In the genomic region with DNA sequence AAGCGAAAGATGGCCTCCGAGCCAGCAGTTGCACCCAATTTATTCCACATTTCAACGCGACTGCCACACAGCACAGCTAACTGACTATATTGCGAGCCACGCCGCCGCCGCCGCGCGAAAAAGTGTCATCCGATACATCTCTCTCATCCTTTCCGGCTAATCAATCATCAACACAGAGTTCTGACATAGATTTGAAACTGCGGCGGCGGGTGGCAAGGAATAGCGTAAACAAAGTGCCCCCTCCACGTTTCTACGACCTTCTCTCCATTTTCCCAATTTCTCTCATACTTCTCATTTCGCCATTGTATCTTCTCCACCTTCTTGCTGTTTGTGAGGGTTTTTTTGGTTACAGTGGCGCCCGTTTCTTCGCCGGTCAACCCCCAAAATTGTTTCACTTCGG, we compare ENCODE assay signal across 4 worm cellular contexts.
TF ChIP-seq lines count a peak whose summit lies in the region.

No protein-coding gene starts in this region.

TF ChIP-seq in whole organism, L1 larva, 84 proteins besides CTCF, POLR2A, EP300 and RAD21 (continued from another document):
- TF ChIP-seq efl-1 (optimal IDR thresholded peaks at IDR 0.05; lab: Kevin White, UChicago) (peak in 1 of 2 experiments; percentile 27), efl-1 (GFP tag; optimal IDR thresholded peaks at IDR 0.05 in 1 of 2; lab: Kevin White, UChicago) (peak; percentile 41 to 94), ets-5 (GFP tag; IDR thresholded peaks at IDR 0.05; lab: Robert Waterston, UW) (no peak), nhr-19 (GFP tag; conservative IDR thresholded peaks at IDR 0.05; lab: Robert Waterston, UW) (peak; percentile 25; the same call in 1 of the 2 replicates), blmp-1 (tag; optimal IDR thresholded peaks at IDR 0.05; lab: Kevin White, UChicago) (peak; percentile 63), nhr-20 (tag; optimal IDR thresholded peaks at IDR 0.05; lab: Kevin White, UChicago) (peak; percentile 46), lin-35 (GFP tag; optimal IDR thresholded peaks at IDR 0.05; lab: Kevin White, UChicago) (peak; percentile 35 to 41), irx-1 (tag; optimal IDR thresholded peaks at IDR 0.05; lab: Kevin White, UChicago) (peak; percentile 25), unc-62 (GFP tag; optimal IDR thresholded peaks at IDR 0.05; lab: Kevin White, UChicago) (no peak), nhr-71 (tag; optimal IDR thresholded peaks at IDR 0.05; lab: Kevin White, UChicago) (peak; percentile 56), rnt-1 (tag; optimal IDR thresholded peaks at IDR 0.05; lab: Kevin White, UChicago) (peak; percentile 41), dpl-1 (GFP tag; optimal IDR thresholded peaks at IDR 0.05; lab: Kevin White, UChicago) (peak in 2 of 3 experiments; percentile 22 to 32), mdl-1 (tag; optimal IDR thresholded peaks at IDR 0.05; lab: Kevin White, UChicago) (peak in 1 of 2 experiments; percentile 64), lin-14 (GFP tag; optimal IDR thresholded peaks at IDR 0.05; lab: Kevin White, UChicago) (peak; percentile 92), pag-3 (tag; optimal IDR thresholded peaks at IDR 0.05; lab: Kevin White, UChicago; ENCODE audit: borderline replicate concordance, insufficient read depth) (peak; percentile 65), swsn-7 (tag; optimal IDR thresholded peaks at IDR 0.05; lab: Kevin White, UChicago) (peak; percentile 23), tbx-2 (tag; optimal IDR thresholded peaks at IDR 0.05; lab: Kevin White, UChicago) (peak; percentile 25), ceh-82 (tag; optimal IDR thresholded peaks at IDR 0.05; lab: Kevin White, UChicago) (peak in 1 of 3 experiments; percentile 1), elt-3 (tag; optimal IDR thresholded peaks at IDR 0.05; lab: Kevin White, UChicago) (peak in 1 of 6 experiments; percentile 27), mep-1 (tag; optimal IDR thresholded peaks at IDR 0.05; lab: Kevin White, UChicago) (no peak)
TF ChIP-seq in whole organism, L1 larva: peak in this region for 23.

TF ChIP-seq in whole organism, L2 larva, 48 proteins besides CTCF, POLR2A, EP300 and RAD21 (continued from another document):
- TF ChIP-seq ztf-4 (tag; optimal IDR thresholded peaks at IDR 0.05; lab: Kevin White, UChicago): no peak
- no peak for TF ChIP-seq nhr-25 (tag; optimal IDR thresholded peaks at IDR 0.05; lab: Kevin White, UChicago)
- TF ChIP-seq sma-3 (GFP tag; optimal IDR thresholded peaks at IDR 0.05; lab: Kevin White, UChicago): peak; percentile 30
- TF ChIP-seq crh-2 (tag; optimal IDR thresholded peaks at IDR 0.05; lab: Kevin White, UChicago): peak; percentile 50
- no peak for TF ChIP-seq unc-39 (tag; optimal IDR thresholded peaks at IDR 0.05; lab: Kevin White, UChicago)
- no peak for TF ChIP-seq nhr-11 (tag; optimal IDR thresholded peaks at IDR 0.05; lab: Kevin White, UChicago)
- no peak for TF ChIP-seq lin-13 (GFP tag; optimal IDR thresholded peaks at IDR 0.05; lab: Kevin White, UChicago)
- TF ChIP-seq elt-3 (tag; optimal IDR thresholded peaks at IDR 0.05; lab: Kevin White, UChicago): no peak
- TF ChIP-seq C34F6.9 (tag; optimal IDR thresholded peaks at IDR 0.05; lab: Kevin White, UChicago): peak; percentile 16

TF ChIP-seq in whole organism, L3 larva, 47 proteins besides CTCF, POLR2A, EP300 and RAD21 (continued from another document):
- TF ChIP-seq hmg-11 (tag; optimal IDR thresholded peaks at IDR 0.05; lab: Kevin White, UChicago): peak; percentile 35
- TF ChIP-seq elt-1 (tag; optimal IDR thresholded peaks at IDR 0.05; lab: Kevin White, UChicago): no peak
- no peak for TF ChIP-seq nhr-23 (tag; optimal IDR thresholded peaks at IDR 0.05; lab: Kevin White, UChicago)
- TF ChIP-seq snpc-4 (tag; optimal IDR thresholded peaks at IDR 0.05; lab: Kevin White, UChicago): peak; percentile 8
- TF ChIP-seq pha-4 (tag; optimal IDR thresholded peaks at IDR 0.05; lab: Kevin White, UChicago): peak; percentile 79
- TF ChIP-seq elt-3 (tag; optimal IDR thresholded peaks at IDR 0.05; lab: Kevin White, UChicago): no peak
- TF ChIP-seq ceh-82 (tag; optimal IDR thresholded peaks at IDR 0.05; lab: Kevin White, UChicago): no peak
- TF ChIP-seq lin-39 (tag; optimal IDR thresholded peaks at IDR 0.05; lab: Kevin White, UChicago): peak; percentile 86
- no peak for TF ChIP-seq unc-39 (tag; optimal IDR thresholded peaks at IDR 0.05; lab: Kevin White, UChicago)
- no peak for TF ChIP-seq nhr-77 (tag; optimal IDR thresholded peaks at IDR 0.05; lab: Kevin White, UChicago)
- TF ChIP-seq lsy-12 (tag; optimal IDR thresholded peaks at IDR 0.05; lab: Kevin White, UChicago): no peak
- TF ChIP-seq tbx-2 (tag; optimal IDR thresholded peaks at IDR 0.05; lab: Kevin White, UChicago): no peak
- no peak for TF ChIP-seq fkh-2 (tag; optimal IDR thresholded peaks at IDR 0.05; lab: Kevin White, UChicago)
- no peak for TF ChIP-seq elt-2 (tag; optimal IDR thresholded peaks at IDR 0.05; lab: Kevin White, UChicago)
- TF ChIP-seq pqm-1 (tag; optimal IDR thresholded peaks at IDR 0.05; lab: Kevin White, UChicago): no peak
- TF ChIP-seq nhr-237 (tag; optimal IDR thresholded peaks at IDR 0.05; lab: Kevin White, UChicago): no peak
- no peak for TF ChIP-seq nhr-67 (tag; optimal IDR thresholded peaks at IDR 0.05; lab: Kevin White, UChicago)
- TF ChIP-seq jun-1 (tag; optimal IDR thresholded peaks at IDR 0.05; lab: Kevin White, UChicago): no peak
- no peak for TF ChIP-seq egl-27 (tag; optimal IDR thresholded peaks at IDR 0.05; lab: Kevin White, UChicago)
- TF ChIP-seq egl-5 (tag; optimal IDR thresholded peaks at IDR 0.05; lab: Kevin White, UChicago): peak; percentile 7
- no peak for TF ChIP-seq ZK546.5 (tag; optimal IDR thresholded peaks at IDR 0.05; lab: Kevin White, UChicago)
- TF ChIP-seq daf-12 (tag; optimal IDR thresholded peaks at IDR 0.05; lab: Kevin White, UChicago): no peak
- TF ChIP-seq nhr-28 (tag; optimal IDR thresholded peaks at IDR 0.05; lab: Kevin White, UChicago): no peak
- no peak for TF ChIP-seq zag-1 (tag; optimal IDR thresholded peaks at IDR 0.05; lab: Kevin White, UChicago)
- TF ChIP-seq sea-2 (GFP tag; optimal IDR thresholded peaks at IDR 0.05; lab: Kevin White, UChicago): no peak
- TF ChIP-seq ztf-4 (tag; optimal IDR thresholded peaks at IDR 0.05; lab: Kevin White, UChicago): no peak
- no peak for TF ChIP-seq ztf-11 (tag; optimal IDR thresholded peaks at IDR 0.05; lab: Kevin White, UChicago)
- no peak for TF ChIP-seq nhr-43 (tag; optimal IDR thresholded peaks at IDR 0.05; lab: Kevin White, UChicago; ENCODE audit: poor library complexity, severe bottlenecking)
- TF ChIP-seq ama-1 (optimal IDR thresholded peaks at IDR 0.05; lab: Kevin White, UChicago): no peak
- TF ChIP-seq nfya-1 (tag; optimal IDR thresholded peaks at IDR 0.05; lab: Kevin White, UChicago; ENCODE audit: insufficient read depth): no peak
- no peak for TF ChIP-seq fos-1 (tag; optimal IDR thresholded peaks at IDR 0.05; lab: Kevin White, UChicago)
- TF ChIP-seq lin-15B (tag; optimal IDR thresholded peaks at IDR 0.05; lab: Kevin White, UChicago): peak; percentile 14

TF ChIP-seq in whole organism, L4 larva, 104 proteins besides CTCF, POLR2A, EP300 and RAD21 (continued from another document and continues in another):
- TF ChIP-seq fos-1 (tag; optimal IDR thresholded peaks at IDR 0.05; lab: Kevin White, UChicago): no peak
- TF ChIP-seq egl-43 (GFP tag; IDR thresholded peaks at IDR 0.05; lab: Robert Waterston, UW): 0 out of 2 replicates have a peak, but pooled peaks have one; percentile 32
- no peak for TF ChIP-seq zip-2 (tag; optimal IDR thresholded peaks at IDR 0.05; lab: Kevin White, UChicago)
- TF ChIP-seq mdt-29 (GFP tag; IDR thresholded peaks at IDR 0.05; lab: Robert Waterston, UW): no peak
- TF ChIP-seq hlh-11 (tag; optimal IDR thresholded peaks at IDR 0.05; lab: Kevin White, UChicago): peak; percentile 59
- TF ChIP-seq nhr-237 (tag; optimal IDR thresholded peaks at IDR 0.05; lab: Kevin White, UChicago): no peak
- no peak for TF ChIP-seq zfp-3 (GFP tag; conservative IDR thresholded peaks at IDR 0.05; lab: Robert Waterston, UW)
- TF ChIP-seq nhr-48 (tag; optimal IDR thresholded peaks at IDR 0.05; lab: Kevin White, UChicago): no peak
- TF ChIP-seq aha-1 (tag; lab: Kevin White, UChicago): peak; percentile 76
- no peak for TF ChIP-seq ztf-7 (tag; optimal IDR thresholded peaks at IDR 0.05; lab: Kevin White, UChicago)
- no peak for TF ChIP-seq arid-1 (GFP tag; conservative IDR thresholded peaks at IDR 0.05; lab: Robert Waterston, UW)
- TF ChIP-seq mes-2 (tag; optimal IDR thresholded peaks at IDR 0.05; lab: Kevin White, UChicago; ENCODE audit: poor library complexity, severe bottlenecking): peak; percentile 31
- TF ChIP-seq Y5F2A.4 (GFP tag; optimal IDR thresholded peaks at IDR 0.05; lab: Kevin White, UChicago): no peak
- no peak for TF ChIP-seq php-3 (GFP tag; IDR thresholded peaks at IDR 0.05; lab: Robert Waterston, UW)
- peak; percentile 90 for TF ChIP-seq mxl-3 (GFP tag; optimal IDR thresholded peaks at IDR 0.05; lab: Kevin White, UChicago)
- no peak for TF ChIP-seq F10B5.3 (tag; optimal IDR thresholded peaks at IDR 0.05; lab: Kevin White, UChicago)
- no peak for TF ChIP-seq lin-39 (tag; optimal IDR thresholded peaks at IDR 0.05; lab: Kevin White, UChicago)
- TF ChIP-seq lin-1 (GFP tag; IDR thresholded peaks at IDR 0.05; lab: Robert Waterston, UW): no peak
- TF ChIP-seq nhr-42 (GFP tag; IDR thresholded peaks at IDR 0.05; lab: Robert Waterston, UW): no peak
- TF ChIP-seq nhr-41 (GFP tag; IDR thresholded peaks at IDR 0.05; lab: Robert Waterston, UW): no peak
- peak in 1 of 2 experiments; percentile 65 for TF ChIP-seq mdl-1 (tag; optimal IDR thresholded peaks at IDR 0.05; lab: Kevin White, UChicago)
- no peak for TF ChIP-seq skn-1 (tag; optimal IDR thresholded peaks at IDR 0.05; lab: Kevin White, UChicago)
- TF ChIP-seq mep-1 (tag; optimal IDR thresholded peaks at IDR 0.05; lab: Kevin White, UChicago): peak; percentile 23
- TF ChIP-seq nhr-6 (tag; optimal IDR thresholded peaks at IDR 0.05; lab: Kevin White, UChicago): no peak
- TF ChIP-seq daf-19 (GFP tag; conservative IDR thresholded peaks at IDR 0.05; lab: Robert Waterston, UW): no peak
- TF ChIP-seq lir-3 (tag; optimal IDR thresholded peaks at IDR 0.05; lab: Kevin White, UChicago): no peak
- TF ChIP-seq dmd-8 (GFP tag; IDR thresholded peaks at IDR 0.05; lab: Robert Waterston, UW): no peak
- no peak for TF ChIP-seq saeg-2 (GFP tag; IDR thresholded peaks at IDR 0.05; lab: Robert Waterston, UW)
- TF ChIP-seq lin-13 (GFP tag; optimal IDR thresholded peaks at IDR 0.05; lab: Kevin White, UChicago): no peak
- peak; percentile 3 for TF ChIP-seq hlh-30 (tag; optimal IDR thresholded peaks at IDR 0.05; lab: Kevin White, UChicago; ENCODE audit: insufficient read depth)
- peak in 1 of 2 experiments; percentile 5 for TF ChIP-seq daf-16 (GFP tag; optimal IDR thresholded peaks at IDR 0.05; lab: Kevin White, UChicago)
- peak; percentile 72 for TF ChIP-seq daf-16 (tag; optimal IDR thresholded peaks at IDR 0.05; lab: Kevin White, UChicago)
- no peak for TF ChIP-seq nhr-76 (tag; optimal IDR thresholded peaks at IDR 0.05; lab: Kevin White, UChicago)
- TF ChIP-seq ces-1 (GFP tag; optimal IDR thresholded peaks at IDR 0.05; lab: Kevin White, UChicago): no peak
- TF ChIP-seq lsy-2 (tag; optimal IDR thresholded peaks at IDR 0.05; lab: Kevin White, UChicago): peak in 1 of 2 experiments; percentile 25
- no peak for TF ChIP-seq lin-15B (tag; optimal IDR thresholded peaks at IDR 0.05; lab: Kevin White, UChicago)
- peak; percentile 26 for TF ChIP-seq nhr-11 (tag; optimal IDR thresholded peaks at IDR 0.05; lab: Kevin White, UChicago)
- TF ChIP-seq cey-2 (tag; optimal IDR thresholded peaks at IDR 0.05; lab: Kevin White, UChicago; ENCODE audit: borderline replicate concordance, insufficient read depth): no peak
- 0 out of 2 replicates have a peak, but pooled peaks have one; percentile 2 for TF ChIP-seq F26F4.8 (GFP tag; conservative IDR thresholded peaks at IDR 0.05; lab: Robert Waterston, UW)
- TF ChIP-seq duxl-1 (tag; optimal IDR thresholded peaks at IDR 0.05; lab: Kevin White, UChicago; ENCODE audit: poor library complexity): no peak
- TF ChIP-seq zip-11 (GFP tag; IDR thresholded peaks at IDR 0.05; lab: Robert Waterston, UW): no peak
- no peak for TF ChIP-seq nhr-102 (tag; optimal IDR thresholded peaks at IDR 0.05; lab: Kevin White, UChicago)
- TF ChIP-seq ceh-82 (tag; optimal IDR thresholded peaks at IDR 0.05; lab: Kevin White, UChicago): no peak
- TF ChIP-seq tra-1 (GFP tag; IDR thresholded peaks at IDR 0.05; lab: Robert Waterston, UW): no peak
- TF ChIP-seq ceh-62 (tag; optimal IDR thresholded peaks at IDR 0.05; lab: Kevin White, UChicago): no peak
- TF ChIP-seq ctbp-1 (GFP tag; IDR thresholded peaks at IDR 0.05; lab: Robert Waterston, UW): 0 out of 2 replicates have a peak, but pooled peaks have one; percentile 35
- no peak for TF ChIP-seq sdz-12 (GFP tag; optimal IDR thresholded peaks at IDR 0.05; lab: Kevin White, UChicago)
- no peak for TF ChIP-seq ZK337.2 (GFP tag; IDR thresholded peaks at IDR 0.05; lab: Robert Waterston, UW)
- TF ChIP-seq pha-4 (GFP tag; IDR thresholded peaks at IDR 0.05; lab: Robert Waterston, UW): 0 out of 2 replicates have a peak, but pooled peaks have one; percentile 13
- TF ChIP-seq pha-4 (tag; optimal IDR thresholded peaks at IDR 0.05; lab: Kevin White, UChicago): no peak
- no peak for TF ChIP-seq hmg-1.1 (GFP tag; IDR thresholded peaks at IDR 0.05; lab: Robert Waterston, UW)
- no peak for TF ChIP-seq Y75B8A.6 (GFP tag; IDR thresholded peaks at IDR 0.05; lab: Robert Waterston, UW)
- TF ChIP-seq madf-9 (GFP tag; conservative IDR thresholded peaks at IDR 0.05; lab: Robert Waterston, UW): no peak
- no peak for TF ChIP-seq mxl-2 (GFP tag; conservative IDR thresholded peaks at IDR 0.05; lab: Robert Waterston, UW)
- no peak for TF ChIP-seq nhr-10 (tag; optimal IDR thresholded peaks at IDR 0.05; lab: Kevin White, UChicago)
- TF ChIP-seq unc-62 (GFP tag; optimal IDR thresholded peaks at IDR 0.05 in 1 of 2; lab: Kevin White, UChicago): no peak
- no peak for TF ChIP-seq unc-62 (tag; optimal IDR thresholded peaks at IDR 0.05; lab: Kevin White, UChicago)
- TF ChIP-seq dmd-9 (GFP tag; IDR thresholded peaks at IDR 0.05; lab: Robert Waterston, UW): no peak
- no peak for TF ChIP-seq dve-1 (tag; optimal IDR thresholded peaks at IDR 0.05; lab: Kevin White, UChicago; ENCODE audit: insufficient read depth)
- peak; percentile 58 for TF ChIP-seq nhr-25 (tag; optimal IDR thresholded peaks at IDR 0.05; lab: Kevin White, UChicago; ENCODE audit: borderline replicate concordance, insufficient read depth)
- TF ChIP-seq dmd-6 (GFP tag; IDR thresholded peaks at IDR 0.05; lab: Robert Waterston, UW): no peak
- TF ChIP-seq dpl-1 (GFP tag; optimal IDR thresholded peaks at IDR 0.05; lab: Kevin White, UChicago): no peak
- TF ChIP-seq aly-2 (tag; optimal IDR thresholded peaks at IDR 0.05; lab: Kevin White, UChicago): no peak
- TF ChIP-seq pqm-1 (tag; optimal IDR thresholded peaks at IDR 0.05; lab: Kevin White, UChicago): no peak
- TF ChIP-seq madf-5 (GFP tag; IDR thresholded peaks at IDR 0.05; lab: Robert Waterston, UW): no peak
- no peak for TF ChIP-seq unc-39 (tag; optimal IDR thresholded peaks at IDR 0.05; lab: Kevin White, UChicago)
- TF ChIP-seq hif-1 (tag; optimal IDR thresholded peaks at IDR 0.05; lab: Kevin White, UChicago): no peak
- TF ChIP-seq ceh-32 (tag; optimal IDR thresholded peaks at IDR 0.05; lab: Kevin White, UChicago; ENCODE audit: poor library complexity): no peak
- TF ChIP-seq nhr-77 (tag; optimal IDR thresholded peaks at IDR 0.05; lab: Kevin White, UChicago): peak; percentile 6
- no peak for TF ChIP-seq daf-8 (GFP tag; IDR thresholded peaks at IDR 0.05; lab: Robert Waterston, UW)
- no peak for TF ChIP-seq Y48G9A.11 (GFP tag; IDR thresholded peaks at IDR 0.05; lab: Robert Waterston, UW)
- TF ChIP-seq daf-12 (tag; optimal IDR thresholded peaks at IDR 0.05; lab: Kevin White, UChicago): no peak
- no peak for TF ChIP-seq spr-1 (tag; optimal IDR thresholded peaks at IDR 0.05; lab: Kevin White, UChicago)
- no peak for TF ChIP-seq spr-3 (GFP tag; optimal IDR thresholded peaks at IDR 0.05; lab: Kevin White, UChicago)
- TF ChIP-seq ceh-28 (tag; optimal IDR thresholded peaks at IDR 0.05; lab: Kevin White, UChicago): no peak
